Worm (Caenorhabditis elegans) whole organism, L3 larva: ENCODE measurements around the gene Y54F10BM.21.

Experiments used
- fkh-2 ChIP-seq: fragments of 150-350 bp; optimal IDR thresholded peaks from 2 replicates; lab custom pipeline; 2014; ENCODE audit warnings: missing biosample characterization, missing genetic modification reagents, missing genetic modification characterization
- mdl-1 ChIP-seq: fragments of 150-350 bp; optimal IDR thresholded peaks from 2 replicates; lab custom pipeline; 2014; ENCODE audit warnings: missing biosample characterization, missing genetic modification characterization
- snpc-4 ChIP-seq: fragments of 150-350 bp; optimal IDR thresholded peaks from 2 replicates; lab custom pipeline; 2014; ENCODE audit warnings: missing biosample characterization, missing genetic modification characterization

DNA sequence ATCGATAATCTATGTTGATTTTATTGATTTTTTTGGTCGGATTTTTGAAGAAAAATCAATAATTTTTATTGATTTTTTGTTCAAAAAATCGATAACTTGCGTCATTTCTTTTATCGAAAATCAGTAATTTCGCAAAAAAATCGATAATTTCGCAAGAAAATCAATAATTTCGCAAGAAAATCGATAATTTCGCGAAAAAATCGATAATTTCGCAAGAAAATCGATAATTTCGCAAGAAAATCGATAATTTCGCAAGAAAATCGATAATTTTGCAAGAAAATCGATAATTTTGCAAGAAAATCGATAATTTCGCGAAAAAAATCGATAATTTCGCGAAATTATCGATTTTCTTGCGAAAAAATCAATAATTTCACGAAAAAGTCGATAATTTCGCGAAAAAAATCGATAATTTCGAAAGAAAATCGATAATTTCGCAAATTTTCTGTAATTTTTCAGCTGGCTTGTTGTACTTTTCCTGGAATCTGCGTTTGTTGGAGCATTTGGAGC, 6.5 kb downstream of the Y54F10BM.21 start:
- TF ChIP-seq snpc-4 (tag; lab: Kevin White, UChicago) (no peak), mdl-1 (no peak), fkh-2 (tag; lab: Kevin White, UChicago) (no peak)
